Worm (Caenorhabditis elegans) whole organism, young adult: ENCODE measurements around the gene set-28.

Experiments used
- dox-1 ChIP-seq: fragments of 200-800 bp; sonication (Bioruptor generic); IDR thresholded peaks from 2 replicates; pipeline ENCODE4 v1.3.6; 2022; ENCODE audit warnings: missing genetic modification reagents, missing genetic modification characterization, missing compliant biosample characterization
- hsf-1 ChIP-seq: fragments of 200-800 bp; sonication (Bioruptor generic); IDR thresholded peaks from 2 replicates; pipeline ENCODE4 v1.3.6; 2022; ENCODE audit warnings: missing genetic modification reagents, missing genetic modification characterization, missing compliant biosample characterization
- madf-6 ChIP-seq: fragments of 200-800 bp; sonication (Bioruptor generic); IDR thresholded peaks from 2 replicates; pipeline ENCODE4 v1.3.6; 2022; ENCODE audit warnings: missing genetic modification reagents, missing genetic modification characterization, missing compliant biosample characterization

The set-28 gene

ce11 chrX:168579-168978 lies 46.8 kb downstream of the set-28 start:
- TF ChIP-seq madf-6 (GFP tag; lab: Robert Waterston, UW) (0 out of 2 replicates have a peak, but pooled peaks have one; percentile 16), hsf-1 (GFP tag; lab: Robert Waterston, UW) (peak; percentile 93), dox-1 (GFP tag; lab: Robert Waterston, UW) (peak; percentile 64)
